Worm (Caenorhabditis elegans): ENCODE data around the gene K08H10.10.
A peak's percentile ranks its signal among the peaks of the same experiment; 100 is the strongest.

K08H10.10 gene

DNA sequence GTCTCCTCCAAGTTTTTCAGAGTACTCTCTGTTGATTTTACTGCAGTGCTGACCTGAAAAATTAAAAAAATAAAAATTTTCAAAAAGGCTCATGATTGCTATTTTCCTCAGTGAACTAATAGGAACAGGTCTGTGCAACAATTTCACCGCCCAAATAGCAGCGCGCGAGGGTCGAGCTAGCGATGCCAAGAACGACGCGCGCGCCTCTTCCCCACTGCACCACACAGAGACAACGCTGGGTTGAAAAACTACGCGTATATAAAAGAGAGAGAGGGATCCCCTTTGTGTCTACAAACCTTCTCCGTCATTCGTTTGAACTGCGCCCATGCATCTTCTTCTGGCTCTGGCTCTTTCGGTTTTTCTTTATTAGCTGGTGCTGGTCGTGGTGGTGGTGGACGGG, 30.7 kb upstream of the K08H10.10 start (continued):
- no peak for TF ChIP-seq elt-3 (tag; optimal IDR thresholded peaks at IDR 0.05)

DNA sequence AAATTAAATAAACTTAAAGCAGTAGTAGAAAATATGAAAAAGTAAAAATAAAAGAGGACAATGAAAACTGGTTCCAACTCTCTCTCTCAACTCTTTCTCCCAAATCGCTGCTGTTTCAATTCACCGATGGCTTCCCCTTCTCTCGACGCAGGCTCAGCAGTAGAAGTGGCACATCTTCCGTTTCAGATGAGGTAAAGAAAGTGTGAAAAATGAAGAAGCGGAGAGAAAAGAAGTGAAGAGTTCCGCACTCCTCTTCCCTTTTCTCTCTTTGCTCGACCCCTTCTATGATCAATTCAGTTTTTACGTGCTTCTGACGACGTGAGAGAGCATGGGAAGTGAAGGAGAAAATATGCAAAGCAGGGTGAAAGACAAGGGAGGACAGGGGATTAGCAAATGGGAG, 26.6 kb upstream of the K08H10.10 start:
- TF ChIP-seq lin-39 (tag; optimal IDR thresholded peaks at IDR 0.05), result peak; percentile 1
- peak; percentile 46 for TF ChIP-seq nfya-1 (tag; optimal IDR thresholded peaks at IDR 0.05; ENCODE audit: insufficient read depth)
- TF ChIP-seq aly-2 (tag; optimal IDR thresholded peaks at IDR 0.05), result no peak
- TF ChIP-seq fkh-10 (GFP tag; optimal IDR thresholded peaks at IDR 0.05), result peak; percentile 72
- no peak for TF ChIP-seq mdl-1 (tag; optimal IDR thresholded peaks at IDR 0.05)

DNA sequence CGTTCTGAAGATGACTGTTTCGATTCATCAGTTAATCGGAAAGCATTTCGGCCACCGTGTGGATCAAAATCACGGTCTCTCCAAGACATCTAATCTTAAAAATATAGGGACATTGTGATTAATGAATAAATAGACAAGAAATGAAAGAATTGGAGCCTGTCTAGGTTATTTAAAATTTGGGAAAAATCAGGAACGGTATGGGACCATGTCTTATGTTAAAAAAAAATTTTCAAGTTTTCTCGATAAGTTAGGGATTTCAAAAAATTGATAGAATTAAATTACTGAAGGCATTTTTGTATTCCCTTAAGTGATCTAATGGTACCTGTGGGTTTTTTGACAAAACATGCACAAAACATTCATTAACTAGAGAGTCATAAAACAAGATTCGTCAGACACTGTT, 24.7 kb upstream of the K08H10.10 start, which contains the start of gene unc-41:
Gene unc-41 (minus strand): TSS at position 101 of the 400 bp plus-strand sequence.
- TF ChIP-seq ceh-82 (tag; optimal IDR thresholded peaks at IDR 0.05) (no peak), nhr-28 (tag; optimal IDR thresholded peaks at IDR 0.05) (no peak), fkh-2 (tag; optimal IDR thresholded peaks at IDR 0.05) (no peak), nhr-23 (tag; optimal IDR thresholded peaks at IDR 0.05) (no peak), egl-5 (tag; optimal IDR thresholded peaks at IDR 0.05) (no peak), mml-1 (tag; optimal IDR thresholded peaks at IDR 0.05) (no peak), unc-62 (GFP tag; optimal IDR thresholded peaks at IDR 0.05) (no peak), nhr-67 (tag; optimal IDR thresholded peaks at IDR 0.05) (no peak), aly-2 (tag; optimal IDR thresholded peaks at IDR 0.05) (no peak), ceh-28 (tag; optimal IDR thresholded peaks at IDR 0.05) (no peak), lin-39 (tag; optimal IDR thresholded peaks at IDR 0.05) (no peak)

DNA sequence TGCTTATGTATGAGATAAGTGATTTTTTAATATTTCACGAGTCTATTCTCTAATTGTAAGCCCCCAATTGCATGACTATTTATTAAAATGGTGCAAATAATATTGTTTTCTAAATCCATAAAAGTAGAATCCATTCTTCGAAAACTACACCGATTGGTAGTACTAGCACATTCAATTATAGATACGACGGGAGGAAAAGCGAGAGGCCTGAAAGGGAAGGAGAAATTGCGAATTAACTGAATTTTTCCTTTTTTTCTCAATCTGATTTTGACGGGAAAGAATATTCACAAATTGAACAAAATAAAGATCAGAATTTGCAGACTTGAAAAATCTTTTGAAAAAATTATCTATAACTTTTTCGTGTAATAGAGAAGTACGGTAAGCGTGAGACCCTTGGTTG, 23.6 kb upstream of the K08H10.10 start:
- TF ChIP-seq fkh-10 (GFP tag; optimal IDR thresholded peaks at IDR 0.05), result peak; percentile 62
- no peak for TF ChIP-seq elt-2 (tag; optimal IDR thresholded peaks at IDR 0.05)

DNA sequence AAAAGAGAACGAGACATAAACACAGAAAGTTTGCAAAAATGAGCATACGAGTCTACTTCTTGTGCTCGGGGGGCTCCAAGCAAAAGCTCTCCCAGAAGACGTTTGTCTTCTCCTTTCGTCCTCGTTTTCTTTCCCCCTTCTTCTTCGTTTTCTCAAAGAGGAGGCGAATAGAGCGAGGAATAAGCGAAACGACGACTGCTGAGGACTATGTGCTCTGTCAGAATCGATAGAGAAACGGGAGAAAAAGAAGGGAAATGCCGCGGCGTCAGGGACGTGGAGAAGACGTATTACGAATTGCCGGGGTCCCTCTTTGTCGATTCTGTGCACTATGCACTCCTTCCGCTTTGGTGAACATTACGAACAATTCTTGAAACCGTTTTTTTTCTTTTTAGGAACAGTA, 22.4 kb upstream of the K08H10.10 start:
- TF ChIP-seq snpc-4 (tag; optimal IDR thresholded peaks at IDR 0.05), result peak; percentile 5
- TF ChIP-seq egl-27 (tag; optimal IDR thresholded peaks at IDR 0.05), result no peak
- TF ChIP-seq lin-39 (tag; optimal IDR thresholded peaks at IDR 0.05), result peak; percentile 59
- peak; percentile 60 for TF ChIP-seq nfya-1 (tag; optimal IDR thresholded peaks at IDR 0.05; ENCODE audit: insufficient read depth)
- TF ChIP-seq hmg-11 (tag; optimal IDR thresholded peaks at IDR 0.05), result peak; percentile 48

DNA sequence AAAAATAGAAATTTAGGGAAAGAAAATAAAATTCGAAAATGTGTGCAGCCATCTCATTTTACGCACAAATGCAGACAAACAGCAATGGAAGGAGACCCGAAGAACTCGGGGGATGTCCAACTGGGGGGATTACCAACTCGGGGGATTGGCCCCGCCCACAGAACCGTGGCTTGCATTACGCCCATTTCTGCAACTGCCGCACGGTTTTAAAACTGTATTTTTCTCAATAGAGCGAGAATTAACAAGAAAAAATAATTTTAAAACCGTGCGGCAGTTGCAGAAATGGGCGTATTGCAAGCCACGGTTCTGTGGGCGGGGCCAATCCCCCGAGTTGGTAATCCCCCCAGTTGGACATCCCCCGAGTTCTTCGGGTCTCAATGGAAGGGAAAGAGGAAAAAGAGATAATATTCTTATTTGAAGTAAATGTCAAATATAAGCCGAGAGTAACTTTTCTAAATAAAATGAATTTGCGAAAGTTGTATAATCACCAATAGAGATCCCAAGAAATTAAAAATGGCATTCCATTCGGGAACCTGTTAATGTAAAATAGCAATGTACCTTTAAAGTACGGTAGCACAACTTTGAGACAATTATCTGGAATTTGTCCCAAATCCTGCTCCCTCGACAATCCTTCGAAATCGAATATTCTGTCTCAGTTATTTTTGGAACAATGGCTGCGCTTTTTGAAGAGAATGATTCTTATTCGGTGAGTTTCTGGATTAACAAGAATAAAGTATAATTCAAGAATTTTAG, 20.0 kb upstream of the K08H10.10 start, which contains the start of the genes ruvb-1 and tofu-1:
Gene ruvb-1 (minus strand): TSS at position 72 of the 753 bp plus-strand sequence.
Gene tofu-1 (plus strand): TSS at position 417 of the 753 bp plus-strand sequence.
- TF ChIP-seq lsy-12 (tag; optimal IDR thresholded peaks at IDR 0.05) (peak; percentile 43), tbx-2 (tag; optimal IDR thresholded peaks at IDR 0.05) (peak; percentile 48), elt-2 (tag; optimal IDR thresholded peaks at IDR 0.05) (peak; percentile 47), nhr-43 (tag; optimal IDR thresholded peaks at IDR 0.05; ENCODE audit: poor library complexity, severe bottlenecking) (peak; percentile 70), hmg-11 (tag; optimal IDR thresholded peaks at IDR 0.05) (peak; percentile 53), nfya-1 (tag; optimal IDR thresholded peaks at IDR 0.05; ENCODE audit: insufficient read depth) (peak; percentile 59), nhr-25 (tag; optimal IDR thresholded peaks at IDR 0.05) (peak; percentile 56), lin-15B (tag; optimal IDR thresholded peaks at IDR 0.05) (peak; percentile 47), lin-39 (tag; optimal IDR thresholded peaks at IDR 0.05) (peak; percentile 31), ceh-28 (tag; optimal IDR thresholded peaks at IDR 0.05) (peak; percentile 43), R02D3.7 (tag; optimal IDR thresholded peaks at IDR 0.05) (peak; percentile 19), nhr-23 (tag; optimal IDR thresholded peaks at IDR 0.05) (peak; percentile 75)

DNA sequence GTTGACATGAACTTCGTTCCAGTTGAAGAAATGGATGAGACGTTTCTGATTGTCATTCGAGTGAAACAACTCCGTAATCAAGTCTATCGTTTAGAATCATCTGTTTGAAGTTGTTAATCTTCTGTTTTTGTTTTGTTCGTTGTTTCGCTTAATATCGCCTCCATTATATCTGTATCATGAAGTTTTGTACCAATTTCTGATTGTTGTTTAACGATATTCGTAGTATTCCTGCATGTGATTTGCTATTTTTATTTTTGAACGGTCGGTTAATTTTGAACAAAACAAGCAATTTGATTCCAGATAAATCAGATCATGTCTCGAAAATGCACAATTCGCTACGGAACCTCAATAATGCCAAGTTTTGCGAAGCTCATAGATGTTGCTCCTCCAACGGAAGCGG, 18.3 kb upstream of the K08H10.10 start, which contains the start of gene C27H6.9:
Gene C27H6.9 (plus strand): TSS at position 301 of the 400 bp plus-strand sequence.
- TF ChIP-seq ceh-9 (tag; optimal IDR thresholded peaks at IDR 0.05) (no peak), snpc-4 (tag; optimal IDR thresholded peaks at IDR 0.05) (no peak), elt-3 (tag; optimal IDR thresholded peaks at IDR 0.05) (no peak), egl-5 (tag; optimal IDR thresholded peaks at IDR 0.05) (no peak), unc-39 (tag; optimal IDR thresholded peaks at IDR 0.05) (no peak), tbx-2 (tag; optimal IDR thresholded peaks at IDR 0.05) (no peak), nhr-43 (tag; optimal IDR thresholded peaks at IDR 0.05; ENCODE audit: poor library complexity, severe bottlenecking) (no peak), egl-27 (tag; optimal IDR thresholded peaks at IDR 0.05) (no peak), mml-1 (tag; optimal IDR thresholded peaks at IDR 0.05) (no peak), aly-2 (tag; optimal IDR thresholded peaks at IDR 0.05) (no peak), pha-4 (tag; optimal IDR thresholded peaks at IDR 0.05) (no peak), pqm-1 (tag; optimal IDR thresholded peaks at IDR 0.05) (no peak), nfya-1 (tag; optimal IDR thresholded peaks at IDR 0.05; ENCODE audit: insufficient read depth) (no peak), R02D3.7 (tag; optimal IDR thresholded peaks at IDR 0.05) (no peak), ama-1 (optimal IDR thresholded peaks at IDR 0.05) (no peak), nhr-76 (tag; optimal IDR thresholded peaks at IDR 0.05) (no peak)
